Worm (Caenorhabditis elegans) whole organism, L4/young adult: ENCODE data around the gene npr-17.

ENCODE experiments used
- W03F9.2 ChIP-seq: fragments of 150-350 bp; optimal IDR thresholded peaks from 2 replicates; lab custom pipeline; 2014; ENCODE audit warnings: missing biosample characterization, missing genetic modification characterization
- dao-5 ChIP-seq: sonication (generic microtip); optimal IDR thresholded peaks from 2 replicates; lab custom pipeline; 2016; ENCODE audit warnings: missing genotype, missing genetic modification characterization, moderate library complexity, missing compliant biosample characterization
- him-1 ChIP-seq: sonication (generic microtip); optimal IDR thresholded peaks from 2 replicates; lab custom pipeline; 2016; ENCODE audit warnings: missing genotype, missing genetic modification reagents, missing genetic modification characterization, missing compliant biosample characterization

DNA sequence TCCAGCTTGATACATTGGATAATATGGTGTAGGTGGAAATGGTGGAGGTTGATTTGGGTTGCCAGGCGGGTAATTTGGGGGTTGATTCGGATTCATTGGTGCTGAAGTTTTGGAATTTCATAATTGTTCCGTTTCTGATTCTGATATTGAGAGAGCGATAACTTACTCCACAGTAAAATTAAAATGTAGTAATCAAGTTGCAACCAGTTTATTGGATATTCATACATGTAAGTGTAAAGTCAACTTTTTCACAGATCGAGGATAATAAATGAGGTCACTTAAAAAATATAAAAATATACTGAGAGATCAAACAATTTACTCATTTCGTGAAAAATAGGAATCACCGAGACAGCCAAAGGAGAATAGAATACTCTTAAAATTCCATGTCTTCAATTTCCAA, 31.7 kb upstream of the npr-17 start, which contains the start of gene mdt-30:
- TF ChIP-seq dao-5: no peak
- no peak for TF ChIP-seq him-1
- no peak for TF ChIP-seq W03F9.2 (tag; lab: Kevin White, UChicago)
